Worm (Caenorhabditis elegans) whole organism, dauer: ENCODE measurements around the gene M57.1.

Experiments
- unc-62 ChIP-seq: sonication (generic microtip); optimal IDR thresholded peaks from 2 replicates; lab custom pipeline; 2017; ENCODE audit warnings: missing biosample characterization, missing genetic modification reagents, missing genetic modification characterization

The M57.1 gene

DNA sequence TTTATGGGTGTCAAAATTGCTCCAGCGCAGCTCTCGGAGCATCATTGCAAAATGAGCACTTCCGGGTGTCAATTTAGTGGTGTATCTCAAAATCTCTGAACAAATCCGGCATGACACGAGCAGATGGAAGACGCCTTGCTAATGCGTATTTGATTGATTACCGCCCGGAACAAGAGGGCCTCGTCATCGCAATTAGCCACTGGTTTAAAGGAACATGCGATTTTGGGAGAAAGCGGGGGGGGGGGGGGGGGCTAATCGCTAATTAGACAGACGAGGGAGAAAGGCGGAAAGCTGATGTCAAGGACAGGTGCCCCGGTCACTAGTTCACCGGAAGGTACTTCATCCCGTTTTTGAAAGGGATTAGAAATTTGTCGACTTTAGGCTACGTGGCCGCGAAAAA lies 10.6 kb upstream of the M57.1 start:
- no peak for TF ChIP-seq unc-62

ce11 chrIV:3523419-3523818 lies 8.8 kb upstream of the M57.1 start:
- TF ChIP-seq unc-62: no peak

- TF ChIP-seq unc-62: no peak
These were observed 7.7 kb upstream of the M57.1 start for ce11 chrIV:3524584-3525020.

- TF ChIP-seq unc-62: no peak
These were observed 6.0 kb upstream of the M57.1 start for ce11 chrIV:3526144-3526797.

DNA sequence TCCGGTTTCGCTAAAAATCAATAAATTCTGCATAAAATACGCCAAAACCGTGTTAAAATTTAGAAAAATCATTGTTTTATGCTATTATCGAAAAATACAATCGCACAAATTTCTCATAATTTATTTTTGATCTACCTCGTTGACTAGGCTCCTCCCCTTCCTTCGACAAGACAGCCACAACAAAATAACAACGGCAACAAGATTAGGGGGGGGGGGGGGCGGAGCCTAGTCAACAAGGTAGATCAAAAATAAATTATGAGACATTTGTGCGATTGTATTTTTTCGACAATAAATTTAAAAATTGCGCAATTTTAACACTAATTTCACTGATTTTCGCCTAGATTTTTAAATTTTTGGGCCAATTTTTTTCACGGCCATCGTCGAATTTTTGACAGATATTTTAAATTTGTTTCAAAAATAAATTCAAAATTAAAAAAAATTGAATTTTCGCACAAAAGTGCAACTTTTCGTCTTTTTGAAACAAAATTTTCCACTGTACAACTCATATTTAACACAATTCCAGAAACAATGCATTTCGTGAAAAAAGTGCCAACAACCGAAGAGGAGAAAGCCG lies 5.3 kb upstream of the M57.1 start, which contains the start of gene M57.2:
Gene M57.2, plus strand, starts transcription at position 524 of the 574 bp plus-strand sequence.
- no peak for TF ChIP-seq unc-62

DNA sequence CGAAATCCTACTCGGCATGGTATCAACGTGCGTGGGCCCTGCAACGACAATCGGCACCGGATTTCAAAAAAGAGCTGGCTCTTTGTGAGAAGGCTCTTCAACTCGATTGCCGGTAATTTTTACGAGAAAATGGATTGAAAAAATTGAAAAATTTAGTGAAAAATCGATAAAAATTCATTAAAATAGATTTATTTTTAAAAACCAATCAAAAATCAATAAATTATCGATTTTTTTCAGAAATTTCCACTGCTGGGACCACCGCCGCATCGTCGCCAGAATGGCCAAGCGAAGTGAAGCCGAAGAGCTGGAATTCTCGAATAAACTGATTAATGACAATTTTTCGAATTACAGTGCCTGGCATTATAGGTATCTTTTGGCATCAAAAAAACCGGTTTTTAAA lies 4.4 kb upstream of the M57.1 start:
- TF ChIP-seq unc-62: no peak

DNA sequence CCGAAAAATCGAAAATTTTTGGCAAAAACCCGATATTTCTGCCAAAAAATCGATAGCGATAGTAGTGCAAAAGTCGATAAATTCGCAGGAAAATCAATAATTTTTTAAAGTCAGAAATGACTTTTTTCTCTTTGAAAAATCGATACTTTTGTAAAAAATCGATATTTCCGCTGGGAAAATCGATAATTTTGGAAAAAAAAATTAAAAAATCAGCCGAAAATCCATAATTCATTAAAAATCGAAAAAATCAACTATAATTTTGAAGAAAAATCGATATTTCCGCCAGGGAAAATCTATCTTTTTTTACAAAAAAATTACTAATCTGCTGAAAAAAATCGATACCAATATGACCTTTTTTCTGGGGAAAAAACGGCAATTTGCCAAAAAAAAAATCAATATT lies 732 bp upstream of the M57.1 start:
- no peak for TF ChIP-seq unc-62

DNA sequence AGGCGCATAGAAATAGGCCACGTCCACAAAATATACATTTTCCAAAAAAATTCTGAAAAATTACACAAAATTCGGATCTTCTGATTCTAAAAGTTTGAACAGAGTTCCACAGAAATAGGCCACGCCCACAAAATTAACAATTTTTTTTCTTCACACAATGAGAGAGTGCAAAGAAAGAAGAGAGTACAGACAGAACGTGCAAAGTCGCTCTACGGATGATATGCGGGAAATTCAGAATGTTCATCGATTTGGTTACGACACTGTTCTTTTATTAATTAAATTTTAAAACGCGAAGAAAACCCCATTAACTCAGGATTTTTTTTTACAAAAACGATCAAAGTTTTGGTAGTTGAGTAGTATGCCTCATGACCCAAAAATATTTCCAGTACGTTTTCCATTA lies 722 bp downstream of the M57.1 start:
- no peak for TF ChIP-seq unc-62

DNA sequence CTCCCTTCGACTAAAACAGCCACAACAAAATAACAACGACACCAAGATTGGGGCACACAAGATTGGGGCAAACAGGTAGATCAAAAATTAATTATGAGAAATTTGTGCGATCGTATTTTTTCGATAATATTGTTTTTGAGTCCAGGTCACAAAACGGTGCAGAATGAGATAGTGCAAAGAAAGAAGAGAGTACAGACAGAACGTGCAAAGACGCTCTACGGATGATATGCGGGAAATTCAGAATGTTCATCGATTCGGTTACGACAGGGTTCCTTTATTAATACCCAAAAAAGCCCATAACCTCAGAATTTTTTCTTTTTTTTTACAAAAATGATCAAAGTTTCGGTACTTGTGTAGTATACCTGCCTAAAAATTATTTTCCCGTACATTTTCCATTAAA lies 7.0 kb downstream of the M57.1 start:
- no peak for TF ChIP-seq unc-62

ce11 chrIV:3539872-3540271 lies 7.6 kb downstream of the M57.1 start, which contains the start of gene B0212.3:
TSS of gene B0212.3 (plus strand) at chrIV:3540172.
- TF ChIP-seq unc-62: no peak

DNA sequence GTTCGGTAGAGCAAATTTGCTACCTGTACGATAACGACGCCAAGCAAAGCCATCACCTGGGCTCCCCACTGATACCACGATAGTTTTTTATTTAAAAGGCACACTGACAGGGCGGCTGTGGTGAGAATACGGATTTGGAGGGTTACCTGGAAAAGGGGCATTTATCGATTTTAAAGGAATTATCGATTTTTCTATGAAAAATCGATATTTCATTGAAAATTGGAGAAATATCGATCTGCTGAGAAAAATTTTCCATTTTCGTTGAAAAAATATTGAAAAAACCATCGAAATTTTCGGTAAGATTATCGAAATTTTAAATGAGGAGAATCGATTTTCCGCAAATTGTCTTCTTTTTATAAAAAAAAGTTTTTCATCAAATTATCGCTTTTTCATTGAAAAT lies 12.8 kb downstream of the M57.1 start:
- no peak for TF ChIP-seq unc-62

ce11 chrIV:3547500-3547899 lies 15.2 kb downstream of the M57.1 start, which contains the start of gene nstp-6:
TSS of gene nstp-6 (minus strand) at chrIV:3547600.
- TF ChIP-seq unc-62: no peak

DNA sequence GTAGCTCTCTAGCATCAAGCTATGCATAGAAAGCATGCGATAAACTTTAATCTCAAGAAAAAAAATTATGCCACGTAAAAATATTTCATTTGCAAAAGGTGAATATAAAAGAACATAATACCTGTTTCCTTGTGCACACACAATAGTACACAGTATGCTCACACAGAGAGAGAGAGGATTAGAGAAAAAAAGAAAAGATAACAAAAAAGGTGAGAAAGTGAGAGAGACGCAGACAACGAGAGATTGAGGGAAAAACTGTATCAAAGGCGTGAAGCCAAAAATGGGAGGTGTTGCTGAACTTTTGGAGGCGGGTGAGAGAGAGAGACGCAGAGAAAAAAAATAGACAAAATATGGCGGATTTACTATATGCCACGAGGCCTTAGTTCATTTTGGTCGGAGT lies 16.0 kb downstream of the M57.1 start:
- no peak for TF ChIP-seq unc-62

ce11 chrIV:3551777-3552462 lies 19.7 kb downstream of the M57.1 start:
- TF ChIP-seq unc-62: no peak

DNA sequence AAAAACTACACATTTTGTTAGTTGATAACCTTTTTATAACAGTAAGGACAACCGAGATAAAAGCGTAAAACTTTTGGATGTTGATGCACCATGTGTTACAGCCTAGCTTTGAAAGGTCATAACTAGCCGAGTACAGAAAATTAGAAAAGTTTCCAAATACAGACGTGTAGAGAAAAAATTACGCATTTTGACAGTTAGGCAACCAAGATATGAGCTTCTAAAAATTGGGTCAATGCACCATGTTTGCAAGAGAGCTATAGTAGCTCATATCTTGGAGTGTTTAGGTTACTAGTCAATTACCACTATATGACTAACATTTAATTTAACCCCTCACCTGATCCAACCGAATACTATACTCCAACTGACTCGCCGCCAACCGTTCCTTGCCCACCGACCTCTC lies 20.7 kb downstream of the M57.1 start:
- TF ChIP-seq unc-62: no peak

DNA sequence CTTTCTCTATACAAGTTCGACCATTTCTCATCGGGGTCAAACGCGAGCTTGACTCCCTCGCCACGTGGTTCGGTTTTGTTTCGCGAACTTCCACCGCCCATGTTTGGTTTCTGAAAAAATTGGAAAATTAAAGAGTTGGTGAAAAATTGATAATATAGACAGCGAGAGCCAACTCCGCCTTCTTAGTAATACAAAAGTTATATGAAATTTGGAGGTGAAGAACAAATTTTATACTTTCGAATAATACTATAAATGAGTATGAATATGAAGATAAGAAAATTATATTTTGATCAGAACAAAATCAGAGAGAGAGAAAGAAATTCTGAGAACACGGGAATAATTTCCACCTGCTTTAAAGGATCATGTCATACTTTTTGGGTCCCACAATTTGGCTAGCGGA lies 25.1 kb downstream of the M57.1 start, which contains the start of gene osm-9:
Gene osm-9, minus strand, starts transcription at position 101 of the 400 bp plus-strand sequence.
- no peak for TF ChIP-seq unc-62

DNA sequence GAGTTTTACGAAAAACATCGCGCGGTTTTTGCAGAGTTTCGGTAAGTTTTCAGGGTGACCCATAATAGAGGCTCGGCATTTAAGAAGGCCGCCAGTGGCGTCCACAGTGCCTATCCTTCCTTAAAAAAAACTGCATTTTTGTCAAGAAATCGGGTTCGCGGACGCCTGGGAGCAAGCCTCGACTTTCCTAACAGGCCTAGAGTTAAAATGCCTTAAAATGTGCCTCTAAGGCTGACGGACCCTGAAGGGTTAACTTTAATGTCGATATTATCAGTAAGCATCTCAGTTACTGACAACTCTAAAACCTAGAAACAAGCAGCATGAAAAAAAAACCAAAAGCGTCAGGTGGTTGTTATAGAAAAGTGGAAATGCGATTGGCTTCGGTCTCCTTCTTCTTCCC lies 26.9 kb downstream of the M57.1 start:
- TF ChIP-seq unc-62: no peak

DNA sequence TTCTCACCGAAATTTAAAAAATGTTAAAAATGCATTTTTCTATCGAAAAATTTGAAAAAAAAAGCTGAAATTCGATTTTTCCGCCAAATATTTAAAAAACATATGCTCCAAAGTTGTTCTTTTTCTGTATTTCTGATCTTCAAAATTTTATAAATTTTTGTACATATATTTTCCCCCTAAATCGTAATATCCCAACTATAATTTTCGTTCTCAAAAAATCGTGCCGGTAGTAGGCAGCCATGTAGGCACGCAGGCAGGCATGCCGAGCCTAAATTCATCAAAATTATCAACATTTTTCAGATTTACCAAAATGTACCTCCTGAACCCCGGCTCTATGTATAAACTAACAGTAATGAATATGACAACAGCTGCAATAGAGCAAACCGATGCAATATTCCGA lies 32.6 kb downstream of the M57.1 start, which contains the start of gene sre-5:
Gene sre-5, plus strand, starts transcription at position 301 of the 400 bp plus-strand sequence.
- no peak for TF ChIP-seq unc-62
